Fruit fly (Drosophila melanogaster) whole organism, embryonic: ENCODE data around the gene CG11560.

ENCODE experiments used
- C15 ChIP-seq: fragments of 200-800 bp; sonication (Bioruptor generic); IDR thresholded peaks from 3 replicates; pipeline ENCODE4 v1.3.6; 2022; ENCODE audit warnings: missing biosample characterization, missing genetic modification characterization
- CG10565 ChIP-seq: fragments of 200-800 bp; sonication (Bioruptor generic); optimal IDR thresholded peaks from 3 replicates; lab custom pipeline; 2016; ENCODE audit warnings: missing biosample characterization, mild to moderate bottlenecking, missing genetic modification characterization
- CG13123 ChIP-seq: fragments of 200-800 bp; sonication (Bioruptor generic); optimal IDR thresholded peaks from 2 replicates; lab custom pipeline; 2016; ENCODE audit warnings: missing biosample characterization, missing genetic modification characterization
- CG16815 ChIP-seq: fragments of 200-800 bp; sonication (Bioruptor generic); optimal IDR thresholded peaks from 3 replicates; lab custom pipeline; 2017; ENCODE audit warnings: missing biosample characterization, mild to moderate bottlenecking, missing genetic modification characterization
- CG17359 ChIP-seq: fragments of 200-800 bp; sonication (Bioruptor generic); optimal IDR thresholded peaks from 3 replicates; lab custom pipeline; 2018; ENCODE audit warnings: missing biosample characterization, mild to moderate bottlenecking, missing genetic modification characterization, moderate library complexity
- CG17829 ChIP-seq: fragments of 200-800 bp; optimal IDR thresholded peaks from 2 replicates; lab custom pipeline; 2019; ENCODE audit warnings: missing biosample characterization, mild to moderate bottlenecking, missing genetic modification characterization, moderate library complexity
- CG2116 ChIP-seq: fragments of 200-800 bp; sonication (Bioruptor generic); optimal IDR thresholded peaks from 3 replicates; lab custom pipeline; 2018; ENCODE audit warnings: missing biosample characterization, mild to moderate bottlenecking, missing genetic modification characterization
- CG2129 ChIP-seq: fragments of 200-800 bp; sonication (Bioruptor generic); IDR thresholded peaks from 2 replicates; pipeline ENCODE4 v1.3.6; 2022; ENCODE audit warnings: missing biosample characterization, missing genetic modification characterization; ENCODE audit not compliant: partially characterized antibody
- CG2678 ChIP-seq: fragments of 200-800 bp; sonication (Bioruptor generic); optimal IDR thresholded peaks from 3 replicates; lab custom pipeline; 2019; ENCODE audit warnings: missing biosample characterization, mild to moderate bottlenecking, missing genetic modification characterization, moderate library complexity
- CG30431 ChIP-seq: fragments of 200-800 bp; sonication (Bioruptor generic); optimal IDR thresholded peaks from 2 replicates; lab custom pipeline; 2017; ENCODE audit warnings: missing biosample characterization, missing genetic modification characterization
- CG31388 ChIP-seq: fragments of 200-800 bp; sonication (Bioruptor generic); optimal IDR thresholded peaks from 2 replicates; lab custom pipeline; 2016; ENCODE audit warnings: missing biosample characterization, missing genetic modification characterization
- CG31441 ChIP-seq: fragments of 200-800 bp; sonication (Bioruptor generic); IDR thresholded peaks from 2 replicates; pipeline ENCODE4 v1.3.6; 2022; ENCODE audit warnings: missing biosample characterization, missing genetic modification characterization
- CG4707 ChIP-seq: fragments of 200-800 bp; sonication (Bioruptor generic); optimal IDR thresholded peaks from 2 replicates; lab custom pipeline; 2018; ENCODE audit warnings: missing biosample characterization, mild to moderate bottlenecking, missing genetic modification characterization, moderate library complexity
- CG5180 ChIP-seq: fragments of 200-800 bp; sonication (Bioruptor generic); optimal IDR thresholded peaks from 3 replicates; lab custom pipeline; 2017; ENCODE audit warnings: missing biosample characterization, missing genetic modification characterization, mild to moderate bottlenecking, moderate library complexity, missing genetic modification reagents
- CG6854 ChIP-seq: fragments of 200-800 bp; sonication (Bioruptor generic); optimal IDR thresholded peaks from 3 replicates; lab custom pipeline; 2017; ENCODE audit warnings: missing biosample characterization, mild to moderate bottlenecking, missing genetic modification characterization
- CG8765 ChIP-seq: fragments of 200-800 bp; sonication (Bioruptor generic); IDR thresholded peaks from 2 replicates; pipeline ENCODE4 v1.3.6; 2022; ENCODE audit warnings: missing biosample characterization, missing genetic modification characterization
- CG8944 ChIP-seq: fragments of 200-800 bp; sonication (Bioruptor generic); optimal IDR thresholded peaks from 3 replicates; lab custom pipeline; 2016; ENCODE audit warnings: missing biosample characterization, missing genetic modification characterization
- CG9727 ChIP-seq: fragments of 200-800 bp; sonication (Bioruptor generic); optimal IDR thresholded peaks from 3 replicates; lab custom pipeline; 2017; ENCODE audit warnings: missing biosample characterization, mild to moderate bottlenecking, missing genetic modification characterization
- Camta ChIP-seq: fragments of 200-800 bp; sonication (Bioruptor generic); optimal IDR thresholded peaks from 2 replicates; lab custom pipeline; 2016; ENCODE audit warnings: missing biosample characterization, missing genetic modification characterization
- CkIIα-i1 ChIP-seq: fragments of 200-800 bp; sonication (Bioruptor generic); IDR thresholded peaks from 2 replicates; pipeline ENCODE4 v1.3.6; 2022; ENCODE audit warnings: missing biosample characterization, missing genetic modification characterization
- D ChIP-seq, 2 experiments: fragments of 200-800 bp in 1 of 2; fragments of >200 bp in 1 of 2; sonication (Bioruptor generic) in 1 of 2; optimal IDR thresholded peaks; 2 replicates in 1 of 2; 3 replicates in 1 of 2; lab custom pipeline; 2017; ENCODE audit warnings: mild to moderate bottlenecking in 1 of 2, missing biosample characterization in 1 of 2, missing genetic modification characterization in 1 of 2, missing genetic modification reagents in 1 of 2
- Deaf1 ChIP-seq: fragments of 200-800 bp; optimal IDR thresholded peaks from 3 replicates; lab custom pipeline; 2019; ENCODE audit warnings: missing biosample characterization, mild to moderate bottlenecking, missing genetic modification characterization, moderate library complexity
- Dip2 ChIP-seq: fragments of 200-800 bp; sonication (Bioruptor generic); IDR thresholded peaks from 2 replicates; pipeline ENCODE4 v1.3.6; 2022; ENCODE audit warnings: missing biosample characterization, missing genetic modification characterization
- Dip3 ChIP-seq: fragments of 200-800 bp; sonication (Bioruptor generic); optimal IDR thresholded peaks from 3 replicates; lab custom pipeline; 2016; ENCODE audit warnings: missing biosample characterization, missing genetic modification characterization
- MTF-1 ChIP-seq: fragments of 200-800 bp; sonication (Bioruptor generic); optimal IDR thresholded peaks from 2 replicates; lab custom pipeline; 2018; ENCODE audit warnings: missing biosample characterization, mild to moderate bottlenecking, missing genetic modification characterization, borderline replicate concordance
- NC2β ChIP-seq: fragments of 200-800 bp; sonication (Bioruptor generic); optimal IDR thresholded peaks from 2 replicates; lab custom pipeline; 2016; ENCODE audit warnings: missing biosample characterization, missing genetic modification characterization
- Oli ChIP-seq: fragments of 200-800 bp; sonication (Bioruptor generic); optimal IDR thresholded peaks from 2 replicates; lab custom pipeline; 2018; ENCODE audit warnings: missing biosample characterization, mild to moderate bottlenecking, missing genetic modification characterization, moderate library complexity
- Poxn ChIP-seq: fragments of 200-800 bp; sonication (Bioruptor generic); IDR thresholded peaks from 2 replicates; pipeline ENCODE4 v1.3.6; 2022; ENCODE audit warnings: missing biosample characterization, missing genetic modification characterization
- Side ChIP-seq: fragments of 200-800 bp; sonication (Bioruptor generic); optimal IDR thresholded peaks from 2 replicates; lab custom pipeline; 2016; ENCODE audit warnings: missing biosample characterization, missing genetic modification characterization
- Stat92E ChIP-seq, 3 experiments: fragments of >200 bp in 2 of 3; fragments of 200-800 bp in 1 of 3; sonication (Bioruptor generic) in 1 of 3; optimal IDR thresholded peaks; 2 replicates each; lab custom pipeline; 2017 to 2019; ENCODE audit warnings: missing biosample characterization in 3 of 3, missing genetic modification characterization in 3 of 3, mild to moderate bottlenecking in 1 of 3, moderate library complexity in 1 of 3
- Xrp1 ChIP-seq: fragments of 200-800 bp; sonication (Bioruptor generic); IDR thresholded peaks from 2 replicates; pipeline ENCODE4 v1.3.6; 2022; ENCODE audit warnings: missing biosample characterization, missing genetic modification characterization
- al ChIP-seq: fragments of 200-800 bp; sonication (Bioruptor generic); IDR thresholded peaks from 2 replicates; pipeline ENCODE4 v1.3.6; 2022; ENCODE audit warnings: missing biosample characterization, missing genetic modification characterization
- ara ChIP-seq: fragments of 200-800 bp; sonication (Bioruptor generic); IDR thresholded peaks from 2 replicates; pipeline ENCODE4 v1.3.6; 2022; ENCODE audit warnings: missing biosample characterization, missing genetic modification characterization
- bab2 ChIP-seq: fragments of 200-800 bp; sonication (Bioruptor generic); optimal IDR thresholded peaks from 2 replicates; lab custom pipeline; 2016; ENCODE audit warnings: missing biosample characterization, missing genetic modification characterization
- caup ChIP-seq: fragments of 200-800 bp; sonication (Bioruptor generic); optimal IDR thresholded peaks from 3 replicates; lab custom pipeline; 2017; ENCODE audit warnings: missing biosample characterization, mild to moderate bottlenecking, missing genetic modification characterization, moderate library complexity; ENCODE audit not compliant: severe bottlenecking
- dimm ChIP-seq: fragments of 200-800 bp; sonication (Bioruptor generic); IDR thresholded peaks from 2 replicates; pipeline ENCODE4 v1.3.6; 2022; ENCODE audit warnings: missing biosample characterization, missing genetic modification characterization
- emc ChIP-seq: fragments of 200-800 bp; sonication (Bioruptor generic); optimal IDR thresholded peaks from 2 replicates; lab custom pipeline; 2016; ENCODE audit warnings: missing biosample characterization, missing genetic modification characterization
- ems ChIP-seq: fragments of 200-800 bp; sonication (Bioruptor generic); optimal IDR thresholded peaks from 3 replicates; lab custom pipeline; 2016; ENCODE audit warnings: missing biosample characterization, missing genetic modification characterization
- grau ChIP-seq: fragments of 200-800 bp; optimal IDR thresholded peaks from 3 replicates; lab custom pipeline; 2019; ENCODE audit warnings: missing biosample characterization, mild to moderate bottlenecking, missing genetic modification characterization, moderate library complexity
- gsb-n ChIP-seq: fragments of 200-800 bp; sonication (Bioruptor generic); optimal IDR thresholded peaks from 3 replicates; lab custom pipeline; 2018; ENCODE audit warnings: missing biosample characterization, mild to moderate bottlenecking, missing genetic modification characterization
- gt ChIP-seq: fragments of 200-800 bp; sonication (Bioruptor generic); IDR thresholded peaks from 2 replicates; pipeline ENCODE4 v1.3.6; 2022; ENCODE audit warnings: missing biosample characterization, missing genetic modification characterization
- hth ChIP-seq: fragments of >200 bp; optimal IDR thresholded peaks from 2 replicates; lab custom pipeline; 2017; ENCODE audit warnings: inconsistent platforms
- ken ChIP-seq: fragments of 200-800 bp; sonication (Bioruptor generic); IDR thresholded peaks from 3 replicates; pipeline ENCODE4 v1.3.6; 2022; ENCODE audit warnings: missing biosample characterization, missing genetic modification characterization
- nerfin-1 ChIP-seq: fragments of 200-800 bp; sonication (Bioruptor generic); optimal IDR thresholded peaks from 3 replicates; lab custom pipeline; 2019; ENCODE audit warnings: missing biosample characterization, mild to moderate bottlenecking, missing genetic modification characterization, moderate library complexity
- oc ChIP-seq: fragments of 200-800 bp; sonication (Bioruptor generic); optimal IDR thresholded peaks from 2 replicates; lab custom pipeline; 2018; ENCODE audit warnings: missing biosample characterization, mild to moderate bottlenecking, missing genetic modification characterization, moderate library complexity
- phol ChIP-seq: fragments of 200-800 bp; sonication (Bioruptor generic); optimal IDR thresholded peaks from 3 replicates; lab custom pipeline; 2018; ENCODE audit warnings: missing biosample characterization, mild to moderate bottlenecking, missing genetic modification characterization, moderate library complexity
- prd ChIP-seq, 3 experiments: fragments of >200 bp in 2 of 3; fragments of 200-800 bp in 1 of 3; sonication (Bioruptor generic) in 1 of 3; optimal IDR thresholded peaks in 2 of 3; IDR thresholded peaks in 1 of 3; 2 replicates in 2 of 3; 3 replicates in 1 of 3; pipeline versions ENCODE4 v1.3.6 to Lab custom; 2017 to 2022; ENCODE audit warnings: missing biosample characterization in 1 of 3, missing genetic modification characterization in 1 of 3
- sqz ChIP-seq: fragments of 200-800 bp; sonication (Bioruptor generic); optimal IDR thresholded peaks from 3 replicates; lab custom pipeline; 2018; ENCODE audit warnings: missing biosample characterization, mild to moderate bottlenecking, missing genetic modification characterization
- vnd ChIP-seq: fragments of 200-800 bp; sonication (Bioruptor generic); IDR thresholded peaks from 3 replicates; pipeline ENCODE4 v1.3.6; 2022; ENCODE audit warnings: missing biosample characterization, missing genetic modification characterization; ENCODE audit not compliant: partially characterized antibody
- zf30C ChIP-seq: fragments of 200-800 bp; sonication (Bioruptor generic); optimal IDR thresholded peaks from 3 replicates; lab custom pipeline; 2018; ENCODE audit warnings: missing biosample characterization, mild to moderate bottlenecking, missing genetic modification characterization

CG11560 gene

dm6 chr3L:12136630-12137029 is 16.8 kb downstream of the CG11560 start, which contains the start of the genes CG5645 and Atg12 (continued):
- peak; percentile 14 for TF ChIP-seq CG31388 (GFP tag; lab: Kevin White, UChicago)
- no peak for TF ChIP-seq ems (GFP tag; lab: Kevin White, UChicago)
- no peak for TF ChIP-seq Oli (tag; lab: Kevin White, UChicago)
- no peak for TF ChIP-seq CG8944
- peak; percentile 46 for TF ChIP-seq CG2678 (tag; lab: Kevin White, UChicago)
- TF ChIP-seq CG2129: peak; percentile 73
- TF ChIP-seq Side (GFP tag; lab: Kevin White, UChicago): no peak
- no peak for TF ChIP-seq CG10565
- TF ChIP-seq Stat92E (GFP tag; optimal IDR thresholded peaks at IDR 0.05; lab: Kevin White, UChicago): no peak
- no peak for TF ChIP-seq D (optimal IDR thresholded peaks at IDR 0.05; lab: Kevin White, UChicago)
- peak; percentile 20 for TF ChIP-seq D (GFP tag; optimal IDR thresholded peaks at IDR 0.05; lab: Kevin White, UChicago)
- TF ChIP-seq CG31441 (GFP tag; lab: Robert Waterston, UW): peak; percentile 66
- TF ChIP-seq NC2β (GFP tag; lab: Kevin White, UChicago): no peak
- peak; percentile 63 for TF ChIP-seq al (GFP tag; lab: Robert Waterston, UW)
- peak; percentile 20 for TF ChIP-seq bab2 (GFP tag; lab: Kevin White, UChicago)
- peak; percentile 10 for TF ChIP-seq nerfin-1 (tag; lab: Kevin White, UChicago)
- TF ChIP-seq CG9727 (GFP tag; lab: Kevin White, UChicago): peak; percentile 50
- no peak for TF ChIP-seq CG16815 (GFP tag; lab: Kevin White, UChicago)
- no peak for TF ChIP-seq ken (GFP tag; lab: Robert Waterston, UW)
- no peak for TF ChIP-seq hth
- no peak for TF ChIP-seq CG13123 (GFP tag; lab: Kevin White, UChicago)
- TF ChIP-seq ara (GFP tag; lab: Robert Waterston, UW): no peak; the same call in 1 of the 2 replicates
- TF ChIP-seq gt (GFP tag; lab: Robert Waterston, UW): no peak
- TF ChIP-seq CG17359 (tag; lab: Kevin White, UChicago): peak; percentile 66
- TF ChIP-seq Xrp1 (GFP tag; lab: Robert Waterston, UW): peak; percentile 69
- peak; percentile 78 for TF ChIP-seq CG2116 (GFP tag; lab: Kevin White, UChicago)
- TF ChIP-seq Camta (GFP tag; lab: Kevin White, UChicago): no peak
- TF ChIP-seq CG6854: no peak
- no peak for TF ChIP-seq dimm (GFP tag; lab: Robert Waterston, UW)
- no peak for TF ChIP-seq CG5180 (GFP tag; lab: Kevin White, UChicago)
- no peak for TF ChIP-seq C15 (GFP tag; lab: Robert Waterston, UW)
- TF ChIP-seq CkIIα-i1 (GFP tag; lab: Robert Waterston, UW): no peak
- TF ChIP-seq vnd (GFP tag; lab: Robert Waterston, UW): peak; percentile 74
- no peak for TF ChIP-seq oc (tag; lab: Kevin White, UChicago)
- no peak for TF ChIP-seq prd (optimal IDR thresholded peaks at IDR 0.05; lab: Kevin White, UChicago)
- peak; percentile 69; the same call in 2 of the 3 replicates for TF ChIP-seq prd (GFP tag; IDR thresholded peaks at IDR 0.05; lab: Robert Waterston, UW)
- no peak for TF ChIP-seq zf30C (GFP tag; lab: Kevin White, UChicago)
- no peak for TF ChIP-seq MTF-1
- TF ChIP-seq phol (tag; lab: Kevin White, UChicago): peak; percentile 59
- TF ChIP-seq emc (GFP tag; lab: Kevin White, UChicago): no peak
- no peak for TF ChIP-seq sqz (GFP tag; lab: Kevin White, UChicago)
- TF ChIP-seq CG8765: no peak
- TF ChIP-seq Dip2: no peak
- peak; percentile 85 for TF ChIP-seq CG17829 (tag; lab: Kevin White, UChicago)
- no peak for TF ChIP-seq Poxn (GFP tag; lab: Robert Waterston, UW)
- peak; percentile 58 for TF ChIP-seq gsb-n (tag; lab: Kevin White, UChicago)
- TF ChIP-seq grau: peak; percentile 62
- no peak for TF ChIP-seq CG4707 (GFP tag; lab: Kevin White, UChicago)
- peak; percentile 24 for TF ChIP-seq Deaf1 (tag; lab: Kevin White, UChicago)
- no peak for TF ChIP-seq CG30431
- TF ChIP-seq Dip3 (GFP tag; lab: Kevin White, UChicago): no peak
- peak; percentile 44 for TF ChIP-seq caup (GFP tag; lab: Kevin White, UChicago)
